Worm (Caenorhabditis elegans): Measurements from ENCODE around the gene lir-1.

DNA sequence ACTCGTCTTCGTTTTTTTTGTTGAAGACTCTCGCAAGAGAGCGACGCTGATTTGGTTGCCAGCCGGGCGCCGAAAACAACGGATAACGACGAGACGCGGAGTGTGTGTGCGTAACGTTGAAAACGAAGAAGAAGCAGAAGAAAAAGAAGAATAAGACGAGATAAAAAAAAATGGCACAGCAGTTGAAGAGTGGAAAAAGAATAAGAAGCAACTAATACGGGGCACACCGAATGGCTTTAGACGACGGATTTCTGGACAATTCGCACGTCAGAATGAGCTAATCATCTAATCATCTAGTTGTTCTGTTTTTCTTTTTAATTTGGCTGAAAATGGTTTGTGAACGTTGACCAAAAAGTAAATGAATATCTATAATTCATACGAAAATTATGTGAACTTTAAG lies 34.9 kb upstream of the lir-1 start:
- TF ChIP-seq flt-1 (GFP tag; IDR thresholded peaks at IDR 0.05) (no peak), ceh-13 (GFP tag; optimal IDR thresholded peaks at IDR 0.05) (no peak), aly-1 (tag; optimal IDR thresholded peaks at IDR 0.05) (no peak), ets-7 (tag; optimal IDR thresholded peaks at IDR 0.05) (no peak), pes-1 (GFP tag; IDR thresholded peaks at IDR 0.05) (no peak), ama-1 (optimal IDR thresholded peaks at IDR 0.05) (no peak)
